Worm (Caenorhabditis elegans) whole organism, mixed stage, embryonic: ENCODE measurements around the gene C25D7.15.
A peak's percentile ranks its signal among the peaks of the same experiment; 100 is the strongest.

ENCODE experiments used
- M03D4.4 ChIP-seq: sonication (generic microtip); optimal IDR thresholded peaks from 2 replicates; lab custom pipeline; 2017; ENCODE audit warnings: mild to moderate bottlenecking, missing genetic modification characterization, missing compliant biosample characterization
- bed-3 ChIP-seq: fragments of 200-800 bp; sonication (Bioruptor generic); optimal IDR thresholded peaks from 3 replicates; lab custom pipeline; 2018; ENCODE audit warnings: mild to moderate bottlenecking, missing genetic modification characterization, moderate library complexity, missing compliant biosample characterization
- blmp-1 ChIP-seq: fragments of 150-350 bp; optimal IDR thresholded peaks from 2 replicates; lab custom pipeline; 2014; ENCODE audit warnings: missing biosample characterization, missing genetic modification characterization
- ceh-39 ChIP-seq: fragments of 150-350 bp; optimal IDR thresholded peaks from 2 replicates; lab custom pipeline; 2014; ENCODE audit warnings: missing biosample characterization, missing genetic modification characterization
- ceh-83 ChIP-seq: fragments of 200-800 bp; sonication (Bioruptor generic); optimal IDR thresholded peaks from 2 replicates; lab custom pipeline; 2018; ENCODE audit warnings: mild to moderate bottlenecking, missing genetic modification characterization, missing compliant biosample characterization
- ces-1 ChIP-seq: fragments of 150-350 bp; optimal IDR thresholded peaks from 2 replicates; lab custom pipeline; 2014; ENCODE audit warnings: missing biosample characterization, missing genetic modification reagents, missing genetic modification characterization
- cnd-1 ChIP-seq: fragments of 200-800 bp; sonication (Bioruptor generic); optimal IDR thresholded peaks from 2 replicates; lab custom pipeline; 2018; ENCODE audit warnings: mild to moderate bottlenecking, missing genetic modification characterization, missing compliant biosample characterization
- drap-1 ChIP-seq: fragments of 200-800 bp; sonication (Bioruptor generic); optimal IDR thresholded peaks from 3 replicates; lab custom pipeline; 2018; ENCODE audit warnings: mild to moderate bottlenecking, missing genetic modification characterization, missing compliant biosample characterization
- elt-1 ChIP-seq: sonication (generic microtip); optimal IDR thresholded peaks from 2 replicates; lab custom pipeline; 2017; ENCODE audit warnings: missing genetic modification characterization, mild to moderate bottlenecking, missing compliant biosample characterization, antibody characterized with exemption, moderate library complexity, borderline replicate concordance; ENCODE audit not compliant: insufficient read depth
- elt-3 ChIP-seq: fragments of 150-350 bp; optimal IDR thresholded peaks from 2 replicates; lab custom pipeline; 2014; ENCODE audit warnings: missing biosample characterization, missing genetic modification characterization
- flh-1 ChIP-seq: fragments of 200-800 bp; sonication (Bioruptor generic); optimal IDR thresholded peaks from 2 replicates; lab custom pipeline; 2018; ENCODE audit warnings: mild to moderate bottlenecking, missing genetic modification characterization, moderate library complexity, missing compliant biosample characterization
- lin-13 ChIP-seq: fragments of 150-350 bp; optimal IDR thresholded peaks from 2 replicates; lab custom pipeline; 2014; ENCODE audit warnings: missing biosample characterization, missing genetic modification characterization
- lin-32 ChIP-seq: fragments of 200-800 bp; sonication (Bioruptor generic); optimal IDR thresholded peaks from 2 replicates; lab custom pipeline; 2018; ENCODE audit warnings: mild to moderate bottlenecking, missing genetic modification characterization, missing compliant biosample characterization
- lsy-2 ChIP-seq: fragments of 150-350 bp; optimal IDR thresholded peaks from 2 replicates; lab custom pipeline; 2014; ENCODE audit warnings: missing biosample characterization, missing genetic modification characterization
- mab-5 ChIP-seq: fragments of 150-350 bp; optimal IDR thresholded peaks from 2 replicates; lab custom pipeline; 2014; ENCODE audit warnings: missing biosample characterization, missing genetic modification characterization
- mep-1 ChIP-seq: fragments of 150-350 bp; optimal IDR thresholded peaks from 2 replicates; lab custom pipeline; 2017; ENCODE audit warnings: missing biosample characterization, missing genetic modification reagents, missing genetic modification characterization, inconsistent platforms
- mls-2 ChIP-seq: sonication (generic microtip); optimal IDR thresholded peaks from 2 replicates; lab custom pipeline; 2016; ENCODE audit warnings: mild to moderate bottlenecking, missing genetic modification characterization, moderate library complexity, missing compliant biosample characterization
- nhr-12 ChIP-seq: fragments of 150-350 bp; optimal IDR thresholded peaks from 2 replicates; lab custom pipeline; 2014; ENCODE audit warnings: missing biosample characterization, missing genetic modification characterization
- nhr-2 ChIP-seq: fragments of 150-350 bp; optimal IDR thresholded peaks from 2 replicates; lab custom pipeline; 2014; ENCODE audit warnings: missing biosample characterization, missing genetic modification characterization
- nhr-237 ChIP-seq: fragments of 150-350 bp; optimal IDR thresholded peaks from 2 replicates; lab custom pipeline; 2014; ENCODE audit warnings: missing biosample characterization, missing genetic modification characterization
- nhr-76 ChIP-seq: sonication (generic microtip); optimal IDR thresholded peaks from 2 replicates; lab custom pipeline; 2017; ENCODE audit warnings: missing biosample characterization, missing genetic modification characterization
- pha-4 ChIP-seq: fragments of 150-350 bp; optimal IDR thresholded peaks from 2 replicates; lab custom pipeline; 2018; ENCODE audit warnings: missing biosample characterization, missing genetic modification reagents, missing genetic modification characterization
- sem-2 ChIP-seq: fragments of 200-800 bp; sonication (Bioruptor generic); optimal IDR thresholded peaks from 2 replicates; lab custom pipeline; 2018; ENCODE audit warnings: mild to moderate bottlenecking, missing genetic modification characterization, missing compliant biosample characterization
- snpc-4 ChIP-seq: fragments of 150-350 bp; optimal IDR thresholded peaks from 2 replicates; lab custom pipeline; 2014; ENCODE audit warnings: missing biosample characterization, missing genetic modification characterization
- sptf-1 ChIP-seq: sonication (generic microtip); optimal IDR thresholded peaks from 2 replicates; lab custom pipeline; 2017; ENCODE audit warnings: mild to moderate bottlenecking, missing genetic modification characterization, moderate library complexity, missing compliant biosample characterization
- tbx-8 ChIP-seq: fragments of 200-800 bp; sonication (Bioruptor generic); optimal IDR thresholded peaks from 2 replicates; lab custom pipeline; 2018; ENCODE audit warnings: mild to moderate bottlenecking, missing genetic modification characterization, moderate library complexity, missing compliant biosample characterization
- unc-120 ChIP-seq: sonication (generic microtip); optimal IDR thresholded peaks from 2 replicates; lab custom pipeline; 2017; ENCODE audit warnings: missing genetic modification characterization, missing compliant biosample characterization; ENCODE audit not compliant: poor library complexity, severe bottlenecking
- unc-39 ChIP-seq: fragments of 150-350 bp; optimal IDR thresholded peaks from 2 replicates; lab custom pipeline; 2014; ENCODE audit warnings: missing biosample characterization, missing genetic modification characterization
- unc-62 ChIP-seq: fragments of 150-350 bp; optimal IDR thresholded peaks from 2 replicates; lab custom pipeline; 2014; ENCODE audit warnings: missing biosample characterization, missing genetic modification reagents, missing genetic modification characterization
- zip-8 ChIP-seq: fragments of 150-350 bp; optimal IDR thresholded peaks from 2 replicates; lab custom pipeline; 2014; ENCODE audit warnings: missing biosample characterization, missing genetic modification characterization
- ztf-11 ChIP-seq: fragments of 150-350 bp; optimal IDR thresholded peaks from 2 replicates; lab custom pipeline; 2014; ENCODE audit warnings: missing biosample characterization, missing genetic modification characterization

C25D7.15 gene

ce11 chrV:15063987-15064386 is 4.4 kb downstream of the C25D7.15 start, which contains the start of gene rap-2:
Gene rap-2 (minus strand): TSS chrV:15064087.
- TF ChIP-seq ceh-83 (no peak), ztf-11 (no peak), snpc-4 (no peak), sem-2 (GFP tag; lab: Kevin White, UChicago) (no peak), bed-3 (GFP tag; lab: Kevin White, UChicago) (no peak), ceh-39 (tag; lab: Kevin White, UChicago) (no peak), mab-5 (tag; lab: Kevin White, UChicago) (no peak), sptf-1 (tag; lab: Kevin White, UChicago) (no peak), zip-8 (no peak), lsy-2 (no peak)

ce11 chrV:15065068-15065744 is 5.6 kb downstream of the C25D7.15 start, which contains the start of gene C25D7.9:
Gene C25D7.9 (plus strand): TSS chrV:15065135.
- TF ChIP-seq nhr-237 (tag; lab: Kevin White, UChicago) (no peak), blmp-1 (tag; lab: Kevin White, UChicago) (no peak), unc-120 (tag; lab: Kevin White, UChicago) (no peak), snpc-4 (no peak), bed-3 (GFP tag; lab: Kevin White, UChicago) (no peak), ceh-83 (no peak), drap-1 (peak; percentile 55), elt-3 (tag; lab: Kevin White, UChicago) (no peak), ztf-11 (no peak), sem-2 (GFP tag; lab: Kevin White, UChicago) (no peak), lin-13 (no peak), tbx-8 (GFP tag; lab: Kevin White, UChicago) (no peak), ceh-39 (tag; lab: Kevin White, UChicago) (peak; percentile 20), mep-1 (tag; lab: Kevin White, UChicago) (peak; percentile 13), mls-2 (peak; percentile 51), unc-62 (GFP tag; lab: Kevin White, UChicago) (no peak), nhr-2 (tag; lab: Kevin White, UChicago) (peak; percentile 77), elt-1 (tag; lab: Kevin White, UChicago) (no peak), nhr-12 (no peak), ces-1 (GFP tag; lab: Kevin White, UChicago) (peak; percentile 8), unc-39 (tag; lab: Kevin White, UChicago) (no peak), lin-32 (no peak), sptf-1 (tag; lab: Kevin White, UChicago) (peak; percentile 24)
- TF ChIP-seq, all 35 proteins: peak for 7

ce11 chrV:15065837-15066348 is 6.3 kb downstream of the C25D7.15 start, which contains the start of gene otub-1:
Gene otub-1 (plus strand): TSS chrV:15066298.
- no peak for TF ChIP-seq M03D4.4 (tag; lab: Kevin White, UChicago)
- TF ChIP-seq drap-1: no peak
- no peak for TF ChIP-seq tbx-8 (GFP tag; lab: Kevin White, UChicago)
- TF ChIP-seq elt-1 (tag; lab: Kevin White, UChicago): no peak
- TF ChIP-seq mep-1 (tag; lab: Kevin White, UChicago): no peak
- TF ChIP-seq nhr-12: no peak
- TF ChIP-seq lin-13: no peak
- no peak for TF ChIP-seq nhr-237 (tag; lab: Kevin White, UChicago)
- no peak for TF ChIP-seq mls-2
- no peak for TF ChIP-seq nhr-76
- no peak for TF ChIP-seq sem-2 (GFP tag; lab: Kevin White, UChicago)
- TF ChIP-seq cnd-1: no peak
- no peak for TF ChIP-seq unc-39 (tag; lab: Kevin White, UChicago)
- no peak for TF ChIP-seq flh-1 (GFP tag; lab: Kevin White, UChicago)
- TF ChIP-seq unc-120 (tag; lab: Kevin White, UChicago): no peak
- no peak for TF ChIP-seq zip-8
- TF ChIP-seq sptf-1 (tag; lab: Kevin White, UChicago): no peak
- TF ChIP-seq ztf-11: no peak

- TF ChIP-seq pha-4: no peak
- TF ChIP-seq nhr-2 (tag; lab: Kevin White, UChicago): no peak
Observed at ce11 chrV:15067165-15067564, 7.6 kb downstream of the C25D7.15 start, which contains the start of gene C25D7.10. Gene C25D7.10 (plus strand): TSS chrV:15067465.
